Comparison of ENCODE assay signal across 2 fruit fly cellular contexts in the genomic region with DNA sequence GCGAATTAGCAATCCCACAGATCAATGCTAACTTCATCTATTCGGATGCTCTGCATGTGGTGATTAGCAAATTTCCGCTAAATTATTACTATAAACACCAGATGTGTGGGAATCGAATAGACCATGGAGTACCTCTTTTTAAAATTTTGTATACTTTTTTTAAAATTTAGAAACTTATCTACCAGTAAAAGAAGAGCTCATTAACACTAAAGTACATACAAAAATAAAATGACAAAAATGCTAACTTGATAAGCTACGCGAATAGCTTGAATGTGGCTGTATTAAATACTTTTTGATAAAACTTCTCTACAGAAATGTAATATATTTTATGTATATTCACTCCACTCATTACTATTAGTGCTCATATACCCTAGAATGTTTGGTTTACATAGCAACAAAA.
TF ChIP-seq lines count a peak whose summit lies in the region.

No protein-coding gene starts in this region.

- TF ChIP-seq CTCF in whole organism, embryonic (GFP tag; optimal IDR thresholded peaks at IDR 0.05; lab: Kevin White, UChicago): no peak

TF ChIP-seq in whole organism, embryonic, 481 proteins besides CTCF, POLR2A, EP300 and RAD21 (continues in another document):
- no peak for TF ChIP-seq Neu2 (GFP tag; optimal IDR thresholded peaks at IDR 0.05; lab: Kevin White, UChicago; ENCODE audit: borderline replicate concordance)
- peak; percentile 58 for TF ChIP-seq CG2120 (GFP tag; optimal IDR thresholded peaks at IDR 0.05; lab: Kevin White, UChicago)
- no peak for TF ChIP-seq CG1792 (GFP tag; optimal IDR thresholded peaks at IDR 0.05; lab: Kevin White, UChicago)
- no peak for TF ChIP-seq emc (GFP tag; optimal IDR thresholded peaks at IDR 0.05; lab: Kevin White, UChicago)
- TF ChIP-seq CG6791 (GFP tag; IDR thresholded peaks at IDR 0.05; lab: Robert Waterston, UW; ENCODE audit: partially characterized antibody): no peak
- TF ChIP-seq danr (GFP tag; IDR thresholded peaks at IDR 0.05; lab: Robert Waterston, UW): no peak
- 0 out of 2 replicates have a peak, but pooled peaks have one; percentile 17 for TF ChIP-seq CG14014 (GFP tag; IDR thresholded peaks at IDR 0.05; lab: Robert Waterston, UW)
- TF ChIP-seq CG43689 (GFP tag; IDR thresholded peaks at IDR 0.05; lab: Robert Waterston, UW): no peak
- TF ChIP-seq CG12744 (GFP tag; optimal IDR thresholded peaks at IDR 0.05; lab: Kevin White, UChicago): no peak
- TF ChIP-seq ATbp (GFP tag; optimal IDR thresholded peaks at IDR 0.05; lab: Kevin White, UChicago): no peak
- TF ChIP-seq CG11398 (GFP tag; optimal IDR thresholded peaks at IDR 0.05; lab: Kevin White, UChicago): no peak
- no peak for TF ChIP-seq CG7928 (GFP tag; optimal IDR thresholded peaks at IDR 0.05; lab: Kevin White, UChicago)
- no peak for TF ChIP-seq Xbp1 (GFP tag; optimal IDR thresholded peaks at IDR 0.05; lab: Kevin White, UChicago)
- no peak for TF ChIP-seq CG13296 (GFP tag; optimal IDR thresholded peaks at IDR 0.05; lab: Kevin White, UChicago)
- TF ChIP-seq vvl (GFP tag; IDR thresholded peaks at IDR 0.05; lab: Robert Waterston, UW): no peak
- TF ChIP-seq CG1603 (tag; optimal IDR thresholded peaks at IDR 0.05; lab: Kevin White, UChicago): no peak
- TF ChIP-seq nmo (GFP tag; optimal IDR thresholded peaks at IDR 0.05; lab: Kevin White, UChicago): peak; percentile 24
- no peak for TF ChIP-seq bowl (GFP tag; IDR thresholded peaks at IDR 0.05; lab: Robert Waterston, UW)
- no peak for TF ChIP-seq CrebB (tag; optimal IDR thresholded peaks at IDR 0.05; lab: Kevin White, UChicago)
- TF ChIP-seq grau (tag; optimal IDR thresholded peaks at IDR 0.05; lab: Kevin White, UChicago): peak; percentile 54
- TF ChIP-seq CG10366 (GFP tag; IDR thresholded peaks at IDR 0.05; lab: Robert Waterston, UW): peak; percentile 8; the same call in 1 of the 2 replicates
- TF ChIP-seq tx (GFP tag; optimal IDR thresholded peaks at IDR 0.05; lab: Kevin White, UChicago): no peak
- no peak for TF ChIP-seq CG11560 (tag; IDR thresholded peaks at IDR 0.05; lab: Robert Waterston, UW)
- TF ChIP-seq gem (tag; optimal IDR thresholded peaks at IDR 0.05; lab: Kevin White, UChicago): peak; percentile 54
- TF ChIP-seq Eip74EF (GFP tag; optimal IDR thresholded peaks at IDR 0.05; lab: Kevin White, UChicago): no peak
- TF ChIP-seq CG31388 (GFP tag; optimal IDR thresholded peaks at IDR 0.05; lab: Kevin White, UChicago): no peak
- no peak for TF ChIP-seq stwl (tag; optimal IDR thresholded peaks at IDR 0.05; lab: Kevin White, UChicago)
- 0 out of 2 replicates have a peak, but pooled peaks have one; percentile 13 for TF ChIP-seq al (GFP tag; IDR thresholded peaks at IDR 0.05; lab: Robert Waterston, UW)
- no peak for TF ChIP-seq her (GFP tag; optimal IDR thresholded peaks at IDR 0.05; lab: Kevin White, UChicago)
- no peak for TF ChIP-seq Poxn (GFP tag; IDR thresholded peaks at IDR 0.05; lab: Robert Waterston, UW)
- TF ChIP-seq D19B (GFP tag; optimal IDR thresholded peaks at IDR 0.05; lab: Kevin White, UChicago): peak; percentile 76
- no peak for TF ChIP-seq Side (GFP tag; optimal IDR thresholded peaks at IDR 0.05; lab: Kevin White, UChicago)
- TF ChIP-seq CG9797 (GFP tag; optimal IDR thresholded peaks at IDR 0.05; lab: Kevin White, UChicago): no peak
- no peak for TF ChIP-seq nerfin-2 (GFP tag; IDR thresholded peaks at IDR 0.05; lab: Robert Waterston, UW; ENCODE audit: partially characterized antibody)
- TF ChIP-seq slbo (GFP tag; IDR thresholded peaks at IDR 0.05; lab: Robert Waterston, UW): 0 out of 2 replicates have a peak, but pooled peaks have one; percentile 19
- TF ChIP-seq CG17186 (GFP tag; optimal IDR thresholded peaks at IDR 0.05; lab: Kevin White, UChicago): no peak
- TF ChIP-seq fd96Cb (tag; optimal IDR thresholded peaks at IDR 0.05; lab: Kevin White, UChicago): no peak
- TF ChIP-seq CG6175 (GFP tag; IDR thresholded peaks at IDR 0.05; lab: Robert Waterston, UW): no peak
- TF ChIP-seq Oaz (GFP tag; IDR thresholded peaks at IDR 0.05; lab: Robert Waterston, UW): no peak
- TF ChIP-seq CG17568 (GFP tag; optimal IDR thresholded peaks at IDR 0.05; lab: Kevin White, UChicago): no peak
- TF ChIP-seq dmrt99B (tag; optimal IDR thresholded peaks at IDR 0.05; lab: Kevin White, UChicago): no peak
- peak; percentile 4 for TF ChIP-seq CG9817 (tag; optimal IDR thresholded peaks at IDR 0.05; lab: Kevin White, UChicago)
- TF ChIP-seq CG7839 (tag; optimal IDR thresholded peaks at IDR 0.05; lab: Kevin White, UChicago): peak; percentile 43

TF ChIP-seq in whole organism, prepupa, 60 proteins besides CTCF, POLR2A, EP300 and RAD21:
- TF ChIP-seq salr (GFP tag; optimal IDR thresholded peaks at IDR 0.05; lab: Kevin White, UChicago) (no peak), svp (GFP tag; lab: Kevin White, UChicago) (peak; percentile 13), CG11902 (GFP tag; optimal IDR thresholded peaks at IDR 0.05; lab: Kevin White, UChicago) (no peak), Eip78C (GFP tag; lab: Kevin White, UChicago) (peak; percentile 36), Hr4 (GFP tag; optimal IDR thresholded peaks at IDR 0.05; lab: Kevin White, UChicago) (no peak), CG10669 (GFP tag; optimal IDR thresholded peaks at IDR 0.05; lab: Kevin White, UChicago) (no peak)
